Worm (Caenorhabditis elegans) whole organism, L1 larva: Measurements from ENCODE around the gene T10G3.1.

Source experiments
- F16B12.6 ChIP-seq: fragments of 150-350 bp; optimal IDR thresholded peaks from 2 replicates; lab custom pipeline; 2014; ENCODE audit warnings: missing biosample characterization, missing genetic modification characterization
- aha-1 ChIP-seq: fragments of 150-350 bp; optimal IDR thresholded peaks from 2 replicates; lab custom pipeline; 2014; ENCODE audit warnings: missing biosample characterization, missing genetic modification characterization
- blmp-1 ChIP-seq: fragments of 150-350 bp; optimal IDR thresholded peaks from 2 replicates; lab custom pipeline; 2014; ENCODE audit warnings: missing biosample characterization, missing genetic modification characterization
- ceh-90 ChIP-seq: sonication (generic microtip); optimal IDR thresholded peaks from 2 replicates; lab custom pipeline; 2016; ENCODE audit warnings: missing genetic modification characterization, missing compliant biosample characterization
- dpl-1 ChIP-seq, 3 experiments: fragments of 150-350 bp in 2 of 3; sonication (generic microtip) in 1 of 3; optimal IDR thresholded peaks; 2 replicates each; lab custom pipeline; 2014 to 2017; ENCODE audit warnings: missing biosample characterization in 3 of 3, missing genetic modification characterization in 3 of 3, missing genetic modification reagents in 3 of 3
- dsc-1 ChIP-seq: sonication (generic microtip); optimal IDR thresholded peaks from 2 replicates; lab custom pipeline; 2016; ENCODE audit warnings: mild to moderate bottlenecking, missing genetic modification characterization, missing compliant biosample characterization
- efl-1 ChIP-seq, 4 experiments: fragments of 150-350 bp; optimal IDR thresholded peaks in 3 of 4; peaks in 1 of 4; 1 replicate in 1 of 4; 2 replicates in 3 of 4; lab custom pipeline; 2014; ENCODE audit warnings: missing biosample characterization in 2 of 4, missing genetic modification characterization in 2 of 4, missing genetic modification reagents in 2 of 4
- egl-27 ChIP-seq, 2 experiments: fragments of 150-350 bp in 1 of 2; sonication (generic microtip); optimal IDR thresholded peaks; 3 replicates each; lab custom pipeline; 2017 to 2018; ENCODE audit warnings: missing biosample characterization in 2 of 2, missing genetic modification characterization in 2 of 2, missing genetic modification reagents in 2 of 2
- elt-3 ChIP-seq, 6 experiments: fragments of 150-350 bp in 1 of 6; sonication (generic microtip); optimal IDR thresholded peaks; 2 replicates each; lab custom pipeline; 2017 to 2018; ENCODE audit warnings: missing biosample characterization in 6 of 6, missing genetic modification characterization in 6 of 6, inconsistent platforms in 1 of 6
- fkh-10 ChIP-seq: sonication (generic microtip); optimal IDR thresholded peaks from 2 replicates; lab custom pipeline; 2017; ENCODE audit warnings: missing biosample characterization, missing genetic modification reagents, missing genetic modification characterization
- fkh-4 ChIP-seq: sonication (generic microtip); optimal IDR thresholded peaks from 2 replicates; lab custom pipeline; 2016; ENCODE audit warnings: missing compliant biosample characterization, missing genetic modification characterization, borderline replicate concordance
- fkh-8 ChIP-seq: sonication (generic microtip); optimal IDR thresholded peaks from 2 replicates; lab custom pipeline; 2016; ENCODE audit warnings: mild to moderate bottlenecking, missing genetic modification characterization, missing compliant biosample characterization
- grh-1 ChIP-seq: fragments of 200-800 bp; sonication (Bioruptor generic); IDR thresholded peaks from 2 replicates; pipeline ENCODE4 v1.3.6; 2022; ENCODE audit warnings: missing genetic modification reagents, missing genetic modification characterization, missing compliant biosample characterization
- irx-1 ChIP-seq: sonication (generic microtip); optimal IDR thresholded peaks from 2 replicates; lab custom pipeline; 2016; ENCODE audit warnings: missing genetic modification characterization, missing compliant biosample characterization
- jun-1 ChIP-seq: fragments of 150-350 bp; optimal IDR thresholded peaks from 2 replicates; lab custom pipeline; 2014; ENCODE audit warnings: missing biosample characterization, missing genetic modification reagents, missing genetic modification characterization
- lin-14 ChIP-seq: fragments of 200-800 bp; sonication (Bioruptor generic); optimal IDR thresholded peaks from 2 replicates; lab custom pipeline; 2018; ENCODE audit warnings: mild to moderate bottlenecking, missing genetic modification characterization, moderate library complexity, missing compliant biosample characterization
- lin-15B ChIP-seq: fragments of 150-350 bp; sonication (generic microtip); optimal IDR thresholded peaks from 3 replicates; lab custom pipeline; 2014; ENCODE audit warnings: missing biosample characterization, missing genetic modification characterization
- lin-39 ChIP-seq: fragments of 150-350 bp; optimal IDR thresholded peaks from 2 replicates; lab custom pipeline; 2014; ENCODE audit warnings: missing biosample characterization, missing genetic modification reagents, missing genetic modification characterization
- lsy-2 ChIP-seq, 2 experiments: fragments of 150-350 bp; optimal IDR thresholded peaks; 2 replicates each; lab custom pipeline; 2014; ENCODE audit warnings: missing biosample characterization in 2 of 2, missing genetic modification characterization in 2 of 2
- mdl-1 ChIP-seq, 2 experiments: fragments of 150-350 bp; optimal IDR thresholded peaks; 2 replicates each; lab custom pipeline; 2014 to 2017; ENCODE audit warnings: missing biosample characterization in 2 of 2, missing genetic modification characterization in 2 of 2, inconsistent platforms in 1 of 2
- mef-2 ChIP-seq: fragments of 150-350 bp; optimal IDR thresholded peaks from 2 replicates; lab custom pipeline; 2014; ENCODE audit warnings: missing biosample characterization, missing genetic modification characterization
- mep-1 ChIP-seq: fragments of 150-350 bp; optimal IDR thresholded peaks from 2 replicates; lab custom pipeline; 2014; ENCODE audit warnings: missing biosample characterization, missing genetic modification characterization
- nhr-12 ChIP-seq: sonication (generic microtip); optimal IDR thresholded peaks from 2 replicates; lab custom pipeline; 2017; ENCODE audit warnings: missing biosample characterization, missing genetic modification characterization
- nhr-19 ChIP-seq: fragments of 200-800 bp; sonication (Bioruptor generic); conservative IDR thresholded peaks from 2 replicates; pipeline ENCODE4 v1.3.6; 2022; ENCODE audit warnings: missing genetic modification characterization, missing compliant biosample characterization
- nhr-20 ChIP-seq: sonication (generic microtip); optimal IDR thresholded peaks from 2 replicates; lab custom pipeline; 2016; ENCODE audit warnings: mild to moderate bottlenecking, missing genetic modification characterization, missing compliant biosample characterization
- nhr-47 ChIP-seq: sonication (generic microtip); optimal IDR thresholded peaks from 2 replicates; lab custom pipeline; 2016; ENCODE audit warnings: mild to moderate bottlenecking, missing genetic modification characterization, moderate library complexity, missing compliant biosample characterization
- nhr-71 ChIP-seq: sonication (generic microtip); optimal IDR thresholded peaks from 2 replicates; lab custom pipeline; 2016; ENCODE audit warnings: mild to moderate bottlenecking, missing genetic modification characterization, moderate library complexity, missing compliant biosample characterization
- nhr-84 ChIP-seq: sonication (generic microtip); optimal IDR thresholded peaks from 2 replicates; lab custom pipeline; 2017; ENCODE audit warnings: missing biosample characterization, missing genetic modification characterization
- nhr-90 ChIP-seq: sonication (generic microtip); optimal IDR thresholded peaks from 2 replicates; lab custom pipeline; 2016; ENCODE audit warnings: mild to moderate bottlenecking, missing genetic modification characterization, missing compliant biosample characterization; ENCODE audit not compliant: poor library complexity
- pax-3 ChIP-seq: fragments of 200-800 bp; sonication (Bioruptor generic); optimal IDR thresholded peaks from 2 replicates; lab custom pipeline; 2018; ENCODE audit warnings: mild to moderate bottlenecking, missing genetic modification characterization, moderate library complexity, missing compliant biosample characterization
- rnt-1 ChIP-seq: sonication (generic microtip); optimal IDR thresholded peaks from 2 replicates; lab custom pipeline; 2016; ENCODE audit warnings: mild to moderate bottlenecking, missing genetic modification characterization, moderate library complexity, missing compliant biosample characterization
- snu-23 ChIP-seq: sonication (generic microtip); optimal IDR thresholded peaks from 2 replicates; lab custom pipeline; 2016; ENCODE audit warnings: missing genetic modification characterization, missing compliant biosample characterization
- sox-4 ChIP-seq: sonication (generic microtip); optimal IDR thresholded peaks from 2 replicates; lab custom pipeline; 2016; ENCODE audit warnings: missing genetic modification characterization, missing compliant biosample characterization
- sptf-1 ChIP-seq: fragments of 150-350 bp; optimal IDR thresholded peaks from 2 replicates; lab custom pipeline; 2014; ENCODE audit warnings: missing biosample characterization, missing genetic modification characterization
- sup-37 ChIP-seq: fragments of 200-800 bp; sonication (Bioruptor generic); optimal IDR thresholded peaks from 2 replicates; lab custom pipeline; 2018; ENCODE audit warnings: mild to moderate bottlenecking, missing genetic modification characterization, missing compliant biosample characterization
- tbx-2 ChIP-seq: sonication (generic microtip); optimal IDR thresholded peaks from 2 replicates; lab custom pipeline; 2016; ENCODE audit warnings: missing genetic modification characterization, missing compliant biosample characterization
- unc-130 ChIP-seq: fragments of 150-350 bp; optimal IDR thresholded peaks from 2 replicates; lab custom pipeline; 2017; ENCODE audit warnings: missing biosample characterization, missing genetic modification characterization, inconsistent platforms
- unc-98 ChIP-seq: fragments of 200-800 bp; sonication (Bioruptor generic); IDR thresholded peaks from 2 replicates; pipeline ENCODE4 v1.3.6; 2022; ENCODE audit warnings: missing genetic modification characterization, missing compliant biosample characterization
- vab-15 ChIP-seq: sonication (generic microtip); optimal IDR thresholded peaks from 2 replicates; lab custom pipeline; 2017; ENCODE audit warnings: missing genotype, mild to moderate bottlenecking, missing genetic modification characterization, missing compliant biosample characterization
- ztf-4 ChIP-seq: fragments of 150-350 bp; optimal IDR thresholded peaks from 2 replicates; lab custom pipeline; 2014; ENCODE audit warnings: missing biosample characterization, missing genetic modification characterization

T10G3.1 gene

ce11 chrV:13473467-13473866 lies at the start of gene T10G3.1:
T10G3.1 (minus strand) TSS chrV:13473679.
- peak; percentile 75 for TF ChIP-seq rnt-1 (tag; lab: Kevin White, UChicago)
- no peak for TF ChIP-seq egl-27 (tag; optimal IDR thresholded peaks at IDR 0.05; lab: Kevin White, UChicago)
- peak; percentile 37 to 44 for TF ChIP-seq lsy-2 (tag; optimal IDR thresholded peaks at IDR 0.05; lab: Kevin White, UChicago)
- TF ChIP-seq nhr-90: no peak
- TF ChIP-seq blmp-1 (tag; lab: Kevin White, UChicago): no peak
- peak; percentile 40 for TF ChIP-seq snu-23 (GFP tag; lab: Kevin White, UChicago)
- TF ChIP-seq efl-1 (optimal IDR thresholded peaks at IDR 0.05; lab: Kevin White, UChicago): peak in 1 of 2 experiments; percentile 22
- TF ChIP-seq efl-1 (GFP tag; optimal IDR thresholded peaks at IDR 0.05 in 1 of 2; lab: Kevin White, UChicago): peak in 1 of 2 experiments; percentile 56
- peak; percentile 17 for TF ChIP-seq ztf-4
- TF ChIP-seq pax-3 (tag; lab: Kevin White, UChicago): no peak
- peak; percentile 31 for TF ChIP-seq nhr-20 (tag; lab: Kevin White, UChicago)
- TF ChIP-seq nhr-19 (GFP tag; lab: Robert Waterston, UW): peak; percentile 52
- TF ChIP-seq lin-14 (GFP tag; lab: Kevin White, UChicago): peak; percentile 70
- TF ChIP-seq unc-130 (tag; lab: Kevin White, UChicago): peak; percentile 37
- peak; percentile 85 for TF ChIP-seq nhr-71 (tag; lab: Kevin White, UChicago)
- peak; percentile 8 for TF ChIP-seq tbx-2 (tag; lab: Kevin White, UChicago)

DNA sequence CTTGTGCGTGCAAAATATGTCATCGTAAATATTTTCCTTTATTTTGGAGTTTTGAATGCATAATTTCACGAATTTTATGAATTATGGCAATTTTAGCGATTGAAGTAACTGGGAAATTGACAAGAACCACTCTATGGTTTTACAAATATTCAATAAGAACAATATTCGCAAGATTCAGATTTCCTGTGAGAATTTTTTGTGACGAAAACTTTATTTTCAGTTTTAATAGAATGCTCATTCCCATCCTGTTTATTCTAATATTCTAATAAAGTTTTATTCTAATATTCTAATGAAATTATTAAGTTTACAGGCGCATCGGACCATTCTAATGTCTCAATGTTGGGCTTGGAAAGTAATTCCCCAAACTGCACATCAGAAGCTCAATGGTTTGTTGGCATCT lies 49.7 kb upstream of the T10G3.1 start, which contains the start of gene R11G10.3:
R11G10.3 (plus strand) TSS at position 301 of the 400 bp plus-strand sequence.
- no peak for TF ChIP-seq dpl-1 (GFP tag; optimal IDR thresholded peaks at IDR 0.05; lab: Kevin White, UChicago)
- no peak for TF ChIP-seq tbx-2 (tag; lab: Kevin White, UChicago)
- TF ChIP-seq fkh-4 (tag; lab: Kevin White, UChicago): no peak
- no peak for TF ChIP-seq vab-15 (tag; lab: Kevin White, UChicago)
- TF ChIP-seq aha-1 (tag; lab: Kevin White, UChicago): no peak

ce11 chrV:13515115-13515514 lies 41.6 kb upstream of the T10G3.1 start, which contains the start of gene semi-1:
semi-1 (minus strand) TSS chrV:13515215.
- no peak for TF ChIP-seq nhr-12 (tag; lab: Kevin White, UChicago)

- TF ChIP-seq mdl-1 (tag; optimal IDR thresholded peaks at IDR 0.05; lab: Kevin White, UChicago): no peak
- TF ChIP-seq egl-27 (tag; optimal IDR thresholded peaks at IDR 0.05; lab: Kevin White, UChicago): no peak
- TF ChIP-seq F16B12.6 (tag; lab: Kevin White, UChicago): no peak
- TF ChIP-seq sup-37: no peak
- no peak for TF ChIP-seq dsc-1
- no peak for TF ChIP-seq ceh-90 (tag; lab: Kevin White, UChicago)
- TF ChIP-seq sox-4: no peak
- TF ChIP-seq jun-1 (tag; lab: Kevin White, UChicago): no peak
- TF ChIP-seq fkh-10 (GFP tag; lab: Kevin White, UChicago): no peak
- no peak for TF ChIP-seq fkh-8 (tag; lab: Kevin White, UChicago)
These were observed 39.0 kb upstream of the T10G3.1 start for ce11 chrV:13512515-13512914.

DNA sequence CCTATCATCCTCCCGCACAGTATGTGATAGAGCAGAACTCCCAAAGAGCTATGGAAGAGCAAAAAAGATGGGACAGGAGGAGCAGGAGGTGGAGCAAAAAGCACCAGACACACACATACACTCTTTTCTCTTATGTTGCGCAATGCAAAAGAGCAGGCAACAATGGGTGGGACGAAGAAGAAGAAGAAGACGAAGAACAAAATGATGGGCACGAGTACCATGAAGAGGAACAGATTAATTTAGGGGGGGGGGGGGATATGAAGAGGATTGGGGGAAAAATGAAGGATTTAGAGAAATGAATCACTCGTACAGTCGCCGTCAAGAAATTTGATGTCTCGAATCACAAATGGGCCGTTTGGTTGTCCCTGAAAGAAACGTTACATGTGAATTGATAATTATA lies 38.1 kb upstream of the T10G3.1 start, which contains the start of gene avr-15:
avr-15 (minus strand) TSS at position 101 of the 400 bp plus-strand sequence.
- TF ChIP-seq fkh-10 (GFP tag; lab: Kevin White, UChicago) (no peak), fkh-8 (tag; lab: Kevin White, UChicago) (no peak), nhr-84 (tag; lab: Kevin White, UChicago) (no peak), grh-1 (no peak), nhr-47 (tag; lab: Kevin White, UChicago) (no peak), tbx-2 (tag; lab: Kevin White, UChicago) (no peak), ceh-90 (tag; lab: Kevin White, UChicago) (no peak), mef-2 (no peak), sptf-1 (tag; lab: Kevin White, UChicago) (no peak), lin-39 (tag; lab: Kevin White, UChicago) (no peak), pax-3 (tag; lab: Kevin White, UChicago) (no peak), lsy-2 (tag; optimal IDR thresholded peaks at IDR 0.05; lab: Kevin White, UChicago) (no peak), lin-15B (tag; lab: Kevin White, UChicago) (no peak), irx-1 (tag; lab: Kevin White, UChicago) (no peak), elt-3 (tag; optimal IDR thresholded peaks at IDR 0.05; lab: Kevin White, UChicago) (no peak), unc-98 (GFP tag; lab: Robert Waterston, UW) (no peak), nhr-12 (tag; lab: Kevin White, UChicago) (no peak), mep-1 (tag; lab: Kevin White, UChicago) (no peak), ztf-4 (no peak)
